Worm (Caenorhabditis elegans): Measurements from ENCODE around the gene srlf-17.
A peak's percentile ranks its signal among the peaks of the same experiment; 100 is the strongest.

Gene srlf-17

ce11 chrIV:11110995-11111619 is 8.6 kb upstream of the srlf-17 start, which contains the start of gene rps-5 (continued):
- no peak for TF ChIP-seq F52B5.7 (tag; optimal IDR thresholded peaks at IDR 0.05)
- TF ChIP-seq aptf-3 (GFP tag; IDR thresholded peaks at IDR 0.05) = no peak
- no peak for TF ChIP-seq F57C9.4 (tag; optimal IDR thresholded peaks at IDR 0.05)
- TF ChIP-seq ztf-22 (GFP tag; optimal IDR thresholded peaks at IDR 0.05) = no peak
- TF ChIP-seq B0035.1 (tag; optimal IDR thresholded peaks at IDR 0.05) = no peak
- no peak for TF ChIP-seq attf-6 (GFP tag; IDR thresholded peaks at IDR 0.05)
- TF ChIP-seq snpc-3.4 (tag; optimal IDR thresholded peaks at IDR 0.05) = peak; percentile 41
- TF ChIP-seq madf-8 (GFP tag; conservative IDR thresholded peaks at IDR 0.05) = no peak; the same call in 1 of the 2 replicates
- TF ChIP-seq snpc-4 (GFP tag; optimal IDR thresholded peaks at IDR 0.05) = no peak
- TF ChIP-seq snpc-4 (tag; optimal IDR thresholded peaks at IDR 0.05) = peak in 2 of 4 experiments; percentile 29 to 31
- TF ChIP-seq tlf-1 (GFP tag; optimal IDR thresholded peaks at IDR 0.05) = no peak
- TF ChIP-seq F57A8.1 (GFP tag; optimal IDR thresholded peaks at IDR 0.05) = no peak
- TF ChIP-seq nhr-120 (GFP tag; IDR thresholded peaks at IDR 0.05) = no peak
- no peak for TF ChIP-seq ets-4 (GFP tag; optimal IDR thresholded peaks at IDR 0.05)
- TF ChIP-seq fkh-3 (tag; optimal IDR thresholded peaks at IDR 0.05) = no peak
- TF ChIP-seq F33H1.4 (GFP tag; IDR thresholded peaks at IDR 0.05) = peak; percentile 83
- TF ChIP-seq madf-6 (GFP tag; IDR thresholded peaks at IDR 0.05) = peak; percentile 68
- TF ChIP-seq atf-7 (tag; optimal IDR thresholded peaks at IDR 0.05) = no peak
- no peak for TF ChIP-seq efl-1 (GFP tag; optimal IDR thresholded peaks at IDR 0.05)
- TF ChIP-seq ceh-79 (tag; optimal IDR thresholded peaks at IDR 0.05) = no peak
- TF ChIP-seq lin-35 (GFP tag; optimal IDR thresholded peaks at IDR 0.05) = peak in 1 of 3 experiments; percentile 54
- TF ChIP-seq B0336.3 (GFP tag; IDR thresholded peaks at IDR 0.05) = no peak
- no peak for TF ChIP-seq ztf-26 (tag; optimal IDR thresholded peaks at IDR 0.05)
- no peak for TF ChIP-seq bed-1 (GFP tag; IDR thresholded peaks at IDR 0.05)
- peak; percentile 19 for TF ChIP-seq F49E8.2 (tag; optimal IDR thresholded peaks at IDR 0.05; ENCODE audit: insufficient read depth)
- TF ChIP-seq die-1 (tag; optimal IDR thresholded peaks at IDR 0.05) = no peak
- TF ChIP-seq dpff-1 (tag; optimal IDR thresholded peaks at IDR 0.05) = no peak
- no peak for TF ChIP-seq ztf-6 (GFP tag; IDR thresholded peaks at IDR 0.05)
- no peak for TF ChIP-seq nhr-179 (tag; optimal IDR thresholded peaks at IDR 0.05)
- no peak for TF ChIP-seq F55B11.4 (tag; optimal IDR thresholded peaks at IDR 0.05; ENCODE audit: borderline replicate concordance, insufficient read depth)
- no peak for TF ChIP-seq ccch-3 (GFP tag; optimal IDR thresholded peaks at IDR 0.05)
- no peak for TF ChIP-seq mel-28 (tag; optimal IDR thresholded peaks at IDR 0.05; ENCODE audit: borderline replicate concordance)
- no peak for TF ChIP-seq repo-1 (tag; optimal IDR thresholded peaks at IDR 0.05)
- TF ChIP-seq F39B2.1 (GFP tag; IDR thresholded peaks at IDR 0.05) = no peak
- no peak for TF ChIP-seq ceh-100 (GFP tag; IDR thresholded peaks at IDR 0.05)
- no peak for TF ChIP-seq zfh-2 (GFP tag; conservative IDR thresholded peaks at IDR 0.05)
- TF ChIP-seq Y79H2A.3 (GFP tag; conservative IDR thresholded peaks at IDR 0.05) = no peak
- TF ChIP-seq nfyb-1 (GFP tag; IDR thresholded peaks at IDR 0.05) = no peak
- no peak for TF ChIP-seq F37B4.10 (GFP tag; IDR thresholded peaks at IDR 0.05)
- TF ChIP-seq pbrm-1 (GFP tag; IDR thresholded peaks at IDR 0.05) = 0 out of 2 replicates have a peak, but pooled peaks have one; percentile 11
- no peak for TF ChIP-seq egrh-3 (GFP tag; IDR thresholded peaks at IDR 0.05)
- TF ChIP-seq ceh-91 (GFP tag; IDR thresholded peaks at IDR 0.05) = no peak
- peak; percentile 55 for TF ChIP-seq lsl-1 (GFP tag; optimal IDR thresholded peaks at IDR 0.05)
- TF ChIP-seq let-526 (GFP tag; IDR thresholded peaks at IDR 0.05) = no peak
- TF ChIP-seq Y53G8AR.9 (GFP tag; conservative IDR thresholded peaks at IDR 0.05) = no peak
- no peak for TF ChIP-seq sptf-2 (GFP tag; optimal IDR thresholded peaks at IDR 0.05)
- no peak for TF ChIP-seq pha-4 (tag; optimal IDR thresholded peaks at IDR 0.05)
- TF ChIP-seq K12H6.12 (tag; optimal IDR thresholded peaks at IDR 0.05) = no peak
- TF ChIP-seq hlh-26 (GFP tag; conservative IDR thresholded peaks at IDR 0.05) = no peak
